Fruit fly (Drosophila melanogaster): ENCODE data around the gene CG12637.

The CG12637 gene

dm6 chrX:10673366-10673765, at the start of gene CG12637:
Gene CG12637 (minus strand): TSS chrX:10673466.
- TF ChIP-seq CG6163 (GFP tag; IDR thresholded peaks at IDR 0.05): no peak
- TF ChIP-seq CG32006 (GFP tag; optimal IDR thresholded peaks at IDR 0.05): no peak
- TF ChIP-seq CG11902 (GFP tag; optimal IDR thresholded peaks at IDR 0.05): no peak
- no peak for TF ChIP-seq CG34406 (GFP tag; optimal IDR thresholded peaks at IDR 0.05)
- TF ChIP-seq CG3919 (GFP tag; optimal IDR thresholded peaks at IDR 0.05): no peak
- TF ChIP-seq lz (GFP tag; optimal IDR thresholded peaks at IDR 0.05): no peak
- no peak for TF ChIP-seq Hr4 (GFP tag; optimal IDR thresholded peaks at IDR 0.05)
- no peak for TF ChIP-seq CG6854 (GFP tag; optimal IDR thresholded peaks at IDR 0.05)
- TF ChIP-seq CG10669 (GFP tag; optimal IDR thresholded peaks at IDR 0.05): no peak
- no peak for TF ChIP-seq net (GFP tag; optimal IDR thresholded peaks at IDR 0.05)
- no peak for TF ChIP-seq CG6808 (GFP tag; optimal IDR thresholded peaks at IDR 0.05)
- TF ChIP-seq OdsH (GFP tag; optimal IDR thresholded peaks at IDR 0.05): no peak
- TF ChIP-seq achi (GFP tag; optimal IDR thresholded peaks at IDR 0.05): no peak
- no peak for TF ChIP-seq CG1621 (tag; optimal IDR thresholded peaks at IDR 0.05)

- TF ChIP-seq lz (GFP tag; optimal IDR thresholded peaks at IDR 0.05) (peak; percentile 18), CG3032 (tag; optimal IDR thresholded peaks at IDR 0.05) (no peak), CG8319 (GFP tag; optimal IDR thresholded peaks at IDR 0.05) (peak; percentile 8), cyc (GFP tag; optimal IDR thresholded peaks at IDR 0.05) (peak; percentile 40), Sox15 (GFP tag; optimal IDR thresholded peaks at IDR 0.05) (no peak), svp (GFP tag) (peak; percentile 86), ss (GFP tag; optimal IDR thresholded peaks at IDR 0.05) (peak in 1 of 2 experiments; percentile 4), acj6 (GFP tag; optimal IDR thresholded peaks at IDR 0.05) (peak; percentile 38), Met (GFP tag; optimal IDR thresholded peaks at IDR 0.05) (peak; percentile 58), CG6792 (GFP tag; optimal IDR thresholded peaks at IDR 0.05) (peak; percentile 43), topi (GFP tag; optimal IDR thresholded peaks at IDR 0.05) (peak; percentile 31), CG7368 (GFP tag; optimal IDR thresholded peaks at IDR 0.05) (peak; percentile 8), CG6854 (GFP tag; optimal IDR thresholded peaks at IDR 0.05) (no peak), CG34406 (GFP tag; optimal IDR thresholded peaks at IDR 0.05) (peak; percentile 55), Eip75B (GFP tag; optimal IDR thresholded peaks at IDR 0.05) (peak; percentile 20), Eip93F (GFP tag; optimal IDR thresholded peaks at IDR 0.05) (no peak), Smox (GFP tag; optimal IDR thresholded peaks at IDR 0.05) (peak; percentile 24), Blimp-1 (GFP tag; optimal IDR thresholded peaks at IDR 0.05) (no peak), dac (GFP tag; optimal IDR thresholded peaks at IDR 0.05) (no peak), fkh (GFP tag; optimal IDR thresholded peaks at IDR 0.05) (no peak), pdm3 (GFP tag; optimal IDR thresholded peaks at IDR 0.05) (peak; percentile 53), salr (GFP tag; optimal IDR thresholded peaks at IDR 0.05) (no peak), achi (GFP tag; optimal IDR thresholded peaks at IDR 0.05) (no peak), CG15336 (GFP tag; IDR thresholded peaks at IDR 0.05) (0 out of 2 replicates have a peak, but pooled peaks have one; percentile 28), net (GFP tag; optimal IDR thresholded peaks at IDR 0.05) (peak; percentile 15), eg (GFP tag; IDR thresholded peaks at IDR 0.05) (0 out of 3 replicates have a peak, but pooled peaks have one; percentile 15), CG3919 (GFP tag; optimal IDR thresholded peaks at IDR 0.05) (peak; percentile 11), Sox14 (GFP tag; optimal IDR thresholded peaks at IDR 0.05) (peak; percentile 20), CG10669 (GFP tag; optimal IDR thresholded peaks at IDR 0.05) (no peak), CG8632 (GFP tag; optimal IDR thresholded peaks at IDR 0.05) (peak; percentile 35), CG32006 (GFP tag; optimal IDR thresholded peaks at IDR 0.05) (no peak), fd59A (GFP tag; optimal IDR thresholded peaks at IDR 0.05) (no peak), Sox102F (GFP tag; optimal IDR thresholded peaks at IDR 0.05) (peak; percentile 9), CG6808 (GFP tag; optimal IDR thresholded peaks at IDR 0.05) (no peak), CG11902 (GFP tag; optimal IDR thresholded peaks at IDR 0.05) (no peak), Eip78C (GFP tag) (peak; percentile 78), Ets21C (GFP tag; optimal IDR thresholded peaks at IDR 0.05) (peak; percentile 1), CG11762 (GFP tag; optimal IDR thresholded peaks at IDR 0.05; ENCODE audit: insufficient read depth) (no peak), Hr4 (GFP tag; optimal IDR thresholded peaks at IDR 0.05) (peak; percentile 16), esn (GFP tag; optimal IDR thresholded peaks at IDR 0.05) (peak; percentile 41), CG10631 (GFP tag; optimal IDR thresholded peaks at IDR 0.05) (peak; percentile 48), Hr39 (GFP tag; optimal IDR thresholded peaks at IDR 0.05) (peak; percentile 35), Hr38 (GFP tag; optimal IDR thresholded peaks at IDR 0.05) (no peak), CG11294 (GFP tag; IDR thresholded peaks at IDR 0.05) (no peak), OdsH (GFP tag; optimal IDR thresholded peaks at IDR 0.05) (peak; percentile 36), CG31627 (GFP tag; optimal IDR thresholded peaks at IDR 0.05) (peak; percentile 16)
Observed at dm6 chrX:10721901-10722479, 48.7 kb upstream of the CG12637 start.
